Fruit fly (Drosophila melanogaster): ENCODE measurements around the gene CG3402.

DNA sequence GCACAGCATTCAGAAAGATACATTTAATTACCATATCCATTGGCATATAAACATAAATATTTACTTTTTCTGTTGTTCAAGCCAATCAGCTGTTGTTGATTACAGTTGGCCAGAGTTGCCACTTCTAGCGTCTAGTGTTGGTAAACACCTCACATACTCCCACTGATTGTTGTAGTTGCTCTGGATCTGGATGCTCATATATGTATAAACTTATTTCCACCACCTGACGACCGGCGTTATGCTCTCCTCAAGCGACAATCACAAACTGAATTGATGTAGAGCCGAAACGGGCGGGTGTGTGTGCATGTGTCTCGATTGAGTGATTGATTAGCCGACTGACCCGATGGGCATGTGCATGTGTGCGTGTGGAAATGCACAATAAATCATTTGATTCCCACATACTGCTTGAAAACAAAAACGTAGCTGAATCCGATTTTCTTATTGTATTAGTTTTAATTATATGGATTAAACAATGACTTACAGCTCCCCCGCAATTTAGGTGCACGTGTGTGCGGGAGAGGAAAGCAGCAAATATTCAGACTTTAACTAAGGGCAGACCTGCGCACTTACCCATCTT, 29.2 kb upstream of the CG3402 start:
- TF ChIP-seq rn (GFP tag; IDR thresholded peaks at IDR 0.05) (no peak), EcR (GFP tag; optimal IDR thresholded peaks at IDR 0.05) (no peak), CG10348 (GFP tag; IDR thresholded peaks at IDR 0.05) (no peak), Pif1A (GFP tag; optimal IDR thresholded peaks at IDR 0.05) (peak; percentile 22), D1 (tag; optimal IDR thresholded peaks at IDR 0.05) (no peak), CG8159 (tag; optimal IDR thresholded peaks at IDR 0.05) (peak; percentile 34)
